Worm (Caenorhabditis elegans) whole organism, mixed stage, embryonic: ENCODE measurements around the gene M03C11.9.

ENCODE experiments used
- M03D4.4 ChIP-seq: sonication (generic microtip); optimal IDR thresholded peaks from 2 replicates; lab custom pipeline; 2017; ENCODE audit warnings: mild to moderate bottlenecking, missing genetic modification characterization, missing compliant biosample characterization
- bed-3 ChIP-seq: fragments of 200-800 bp; sonication (Bioruptor generic); optimal IDR thresholded peaks from 3 replicates; lab custom pipeline; 2018; ENCODE audit warnings: mild to moderate bottlenecking, missing genetic modification characterization, moderate library complexity, missing compliant biosample characterization
- blmp-1 ChIP-seq: fragments of 150-350 bp; optimal IDR thresholded peaks from 2 replicates; lab custom pipeline; 2014; ENCODE audit warnings: missing biosample characterization, missing genetic modification characterization
- ceh-43 ChIP-seq: fragments of 200-800 bp; sonication (Bioruptor generic); optimal IDR thresholded peaks from 2 replicates; lab custom pipeline; 2018; ENCODE audit warnings: mild to moderate bottlenecking, missing genetic modification characterization, moderate library complexity, missing compliant biosample characterization
- ceh-83 ChIP-seq: fragments of 200-800 bp; sonication (Bioruptor generic); optimal IDR thresholded peaks from 2 replicates; lab custom pipeline; 2018; ENCODE audit warnings: mild to moderate bottlenecking, missing genetic modification characterization, missing compliant biosample characterization
- ces-1 ChIP-seq: fragments of 150-350 bp; optimal IDR thresholded peaks from 2 replicates; lab custom pipeline; 2014; ENCODE audit warnings: missing biosample characterization, missing genetic modification reagents, missing genetic modification characterization
- cnd-1 ChIP-seq: fragments of 200-800 bp; sonication (Bioruptor generic); optimal IDR thresholded peaks from 2 replicates; lab custom pipeline; 2018; ENCODE audit warnings: mild to moderate bottlenecking, missing genetic modification characterization, missing compliant biosample characterization
- elt-1 ChIP-seq: sonication (generic microtip); optimal IDR thresholded peaks from 2 replicates; lab custom pipeline; 2017; ENCODE audit warnings: missing genetic modification characterization, mild to moderate bottlenecking, missing compliant biosample characterization, antibody characterized with exemption, moderate library complexity, borderline replicate concordance; ENCODE audit not compliant: insufficient read depth
- elt-3 ChIP-seq: fragments of 150-350 bp; optimal IDR thresholded peaks from 2 replicates; lab custom pipeline; 2014; ENCODE audit warnings: missing biosample characterization, missing genetic modification characterization
- flh-1 ChIP-seq: fragments of 200-800 bp; sonication (Bioruptor generic); optimal IDR thresholded peaks from 2 replicates; lab custom pipeline; 2018; ENCODE audit warnings: mild to moderate bottlenecking, missing genetic modification characterization, moderate library complexity, missing compliant biosample characterization
- hlh-1 ChIP-seq: fragments of 150-350 bp; optimal IDR thresholded peaks from 2 replicates; lab custom pipeline; 2014; ENCODE audit warnings: missing biosample characterization, missing genetic modification reagents, missing genetic modification characterization
- lin-32 ChIP-seq: fragments of 200-800 bp; sonication (Bioruptor generic); optimal IDR thresholded peaks from 2 replicates; lab custom pipeline; 2018; ENCODE audit warnings: mild to moderate bottlenecking, missing genetic modification characterization, missing compliant biosample characterization
- lsy-2 ChIP-seq: fragments of 150-350 bp; optimal IDR thresholded peaks from 2 replicates; lab custom pipeline; 2014; ENCODE audit warnings: missing biosample characterization, missing genetic modification characterization
- mab-5 ChIP-seq: fragments of 150-350 bp; optimal IDR thresholded peaks from 2 replicates; lab custom pipeline; 2014; ENCODE audit warnings: missing biosample characterization, missing genetic modification characterization
- mep-1 ChIP-seq: fragments of 150-350 bp; optimal IDR thresholded peaks from 2 replicates; lab custom pipeline; 2017; ENCODE audit warnings: missing biosample characterization, missing genetic modification reagents, missing genetic modification characterization, inconsistent platforms
- mls-2 ChIP-seq: sonication (generic microtip); optimal IDR thresholded peaks from 2 replicates; lab custom pipeline; 2016; ENCODE audit warnings: mild to moderate bottlenecking, missing genetic modification characterization, moderate library complexity, missing compliant biosample characterization
- nhr-12 ChIP-seq: fragments of 150-350 bp; optimal IDR thresholded peaks from 2 replicates; lab custom pipeline; 2014; ENCODE audit warnings: missing biosample characterization, missing genetic modification characterization
- nhr-2 ChIP-seq: fragments of 150-350 bp; optimal IDR thresholded peaks from 2 replicates; lab custom pipeline; 2014; ENCODE audit warnings: missing biosample characterization, missing genetic modification characterization
- nhr-237 ChIP-seq: fragments of 150-350 bp; optimal IDR thresholded peaks from 2 replicates; lab custom pipeline; 2014; ENCODE audit warnings: missing biosample characterization, missing genetic modification characterization
- nhr-76 ChIP-seq: sonication (generic microtip); optimal IDR thresholded peaks from 2 replicates; lab custom pipeline; 2017; ENCODE audit warnings: missing biosample characterization, missing genetic modification characterization
- pha-4 ChIP-seq: fragments of 150-350 bp; optimal IDR thresholded peaks from 2 replicates; lab custom pipeline; 2018; ENCODE audit warnings: missing biosample characterization, missing genetic modification reagents, missing genetic modification characterization
- sem-2 ChIP-seq: fragments of 200-800 bp; sonication (Bioruptor generic); optimal IDR thresholded peaks from 2 replicates; lab custom pipeline; 2018; ENCODE audit warnings: mild to moderate bottlenecking, missing genetic modification characterization, missing compliant biosample characterization
- sptf-1 ChIP-seq: sonication (generic microtip); optimal IDR thresholded peaks from 2 replicates; lab custom pipeline; 2017; ENCODE audit warnings: mild to moderate bottlenecking, missing genetic modification characterization, moderate library complexity, missing compliant biosample characterization
- tbx-8 ChIP-seq: fragments of 200-800 bp; sonication (Bioruptor generic); optimal IDR thresholded peaks from 2 replicates; lab custom pipeline; 2018; ENCODE audit warnings: mild to moderate bottlenecking, missing genetic modification characterization, moderate library complexity, missing compliant biosample characterization
- unc-120 ChIP-seq: sonication (generic microtip); optimal IDR thresholded peaks from 2 replicates; lab custom pipeline; 2017; ENCODE audit warnings: missing genetic modification characterization, missing compliant biosample characterization; ENCODE audit not compliant: poor library complexity, severe bottlenecking
- unc-39 ChIP-seq: fragments of 150-350 bp; optimal IDR thresholded peaks from 2 replicates; lab custom pipeline; 2014; ENCODE audit warnings: missing biosample characterization, missing genetic modification characterization
- unc-62 ChIP-seq: fragments of 150-350 bp; optimal IDR thresholded peaks from 2 replicates; lab custom pipeline; 2014; ENCODE audit warnings: missing biosample characterization, missing genetic modification reagents, missing genetic modification characterization
- zip-8 ChIP-seq: fragments of 150-350 bp; optimal IDR thresholded peaks from 2 replicates; lab custom pipeline; 2014; ENCODE audit warnings: missing biosample characterization, missing genetic modification characterization
- ztf-11 ChIP-seq: fragments of 150-350 bp; optimal IDR thresholded peaks from 2 replicates; lab custom pipeline; 2014; ENCODE audit warnings: missing biosample characterization, missing genetic modification characterization

Gene M03C11.9

ce11 chrIII:10396891-10397502, 5.5 kb upstream of the M03C11.9 start:
- TF ChIP-seq ces-1 (GFP tag; lab: Kevin White, UChicago) (peak; percentile 63), lin-32 (no peak), sem-2 (GFP tag; lab: Kevin White, UChicago) (no peak)

- TF ChIP-seq unc-39 (tag; lab: Kevin White, UChicago) = no peak
- TF ChIP-seq sem-2 (GFP tag; lab: Kevin White, UChicago) = no peak
- TF ChIP-seq mls-2 = no peak
- no peak for TF ChIP-seq unc-120 (tag; lab: Kevin White, UChicago)
- no peak for TF ChIP-seq mep-1
- TF ChIP-seq elt-3 (tag; lab: Kevin White, UChicago) = no peak
- TF ChIP-seq ceh-83 (GFP tag; lab: Kevin White, UChicago) = no peak
- no peak for TF ChIP-seq zip-8
- no peak for TF ChIP-seq tbx-8 (GFP tag; lab: Kevin White, UChicago)
- no peak for TF ChIP-seq flh-1
- no peak for TF ChIP-seq cnd-1
These were observed 4.5 kb upstream of the M03C11.9 start, which contains the start of gene M03C11.1 for ce11 chrIII:10395990-10396389. Gene M03C11.1 (minus strand): TSS chrIII:10396090.

DNA sequence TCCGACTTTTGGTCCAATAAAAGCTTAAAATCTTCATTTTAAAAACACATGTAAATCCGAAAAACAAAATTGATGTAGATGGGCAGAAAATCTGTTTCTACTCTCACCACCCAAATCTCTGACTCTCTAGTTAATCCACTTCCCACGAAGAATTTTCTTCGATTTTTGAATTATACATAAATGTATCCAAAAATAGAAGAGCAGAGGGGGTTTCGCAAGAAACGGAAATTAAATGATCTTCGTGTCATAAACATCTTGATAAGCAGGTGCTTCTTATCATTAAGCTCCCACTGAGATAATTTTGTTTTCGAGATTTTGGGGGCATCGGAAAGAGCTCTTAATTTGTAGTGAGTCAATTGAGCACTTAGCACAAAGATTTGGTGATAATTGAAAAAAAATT, 1.9 kb downstream of the M03C11.9 start:
- no peak for TF ChIP-seq elt-3 (tag; lab: Kevin White, UChicago)
- TF ChIP-seq unc-62 (GFP tag; lab: Kevin White, UChicago) = no peak
- TF ChIP-seq ces-1 (GFP tag; lab: Kevin White, UChicago) = peak; percentile 18
- no peak for TF ChIP-seq flh-1
- TF ChIP-seq elt-1 (tag; lab: Kevin White, UChicago) = no peak

DNA sequence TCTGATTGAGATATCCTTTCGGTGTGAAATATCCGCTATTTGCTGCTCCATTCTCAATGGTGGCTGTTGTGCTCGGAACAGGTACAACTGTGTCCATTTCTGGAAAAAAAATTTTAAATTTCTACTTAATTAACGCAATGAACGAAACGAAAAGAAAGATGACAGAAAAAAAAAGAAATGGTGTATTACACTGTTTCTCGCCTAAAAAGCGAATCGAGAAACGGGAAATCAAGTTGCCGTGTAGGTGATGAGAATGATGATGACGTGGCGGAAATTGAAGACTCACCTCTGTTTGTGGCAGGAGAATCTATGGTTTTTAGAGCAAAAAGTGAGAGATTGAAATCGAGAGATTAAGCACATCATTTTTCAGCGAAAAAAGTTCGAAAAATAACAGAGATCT, 5.1 kb downstream of the M03C11.9 start, which contains the start of gene C38H2.3:
TSS of gene C38H2.3 (minus strand) at position 101 of the 400 bp plus-strand sequence.
- no peak for TF ChIP-seq nhr-12 (tag; lab: Kevin White, UChicago)
- TF ChIP-seq mep-1 = no peak
- no peak for TF ChIP-seq bed-3 (GFP tag; lab: Kevin White, UChicago)
- no peak for TF ChIP-seq blmp-1 (tag; lab: Kevin White, UChicago)
- TF ChIP-seq M03D4.4 (tag; lab: Kevin White, UChicago) = no peak
- TF ChIP-seq elt-3 (tag; lab: Kevin White, UChicago) = no peak
- no peak for TF ChIP-seq pha-4
- TF ChIP-seq ztf-11 (tag; lab: Kevin White, UChicago) = no peak
- no peak for TF ChIP-seq flh-1
- no peak for TF ChIP-seq sem-2 (GFP tag; lab: Kevin White, UChicago)
- TF ChIP-seq hlh-1 (tag; lab: Kevin White, UChicago) = no peak
- TF ChIP-seq nhr-76 (tag; lab: Kevin White, UChicago) = no peak
- TF ChIP-seq sptf-1 (tag; lab: Kevin White, UChicago) = no peak
- no peak for TF ChIP-seq ces-1 (GFP tag; lab: Kevin White, UChicago)
- no peak for TF ChIP-seq cnd-1
- no peak for TF ChIP-seq tbx-8 (GFP tag; lab: Kevin White, UChicago)
- no peak for TF ChIP-seq ceh-43 (GFP tag; lab: Kevin White, UChicago)

ce11 chrIII:10383804-10384203, 7.7 kb downstream of the M03C11.9 start:
- no peak for TF ChIP-seq ces-1 (GFP tag; lab: Kevin White, UChicago)
- TF ChIP-seq elt-1 (tag; lab: Kevin White, UChicago) = no peak
- TF ChIP-seq lin-32 = no peak
- TF ChIP-seq mab-5 (tag; lab: Kevin White, UChicago) = no peak
- TF ChIP-seq nhr-237 = no peak
- TF ChIP-seq nhr-2 (tag; lab: Kevin White, UChicago) = no peak
- no peak for TF ChIP-seq sem-2 (GFP tag; lab: Kevin White, UChicago)
- no peak for TF ChIP-seq cnd-1

- TF ChIP-seq lsy-2 (tag; lab: Kevin White, UChicago) (no peak), ztf-11 (tag; lab: Kevin White, UChicago) (no peak), pha-4 (no peak), mep-1 (no peak)
These were observed 10.1 kb downstream of the M03C11.9 start, which contains the start of gene C38H2.2 for ce11 chrIII:10381473-10381872. Gene C38H2.2 (plus strand): TSS chrIII:10381773.
